Fruit fly (Drosophila melanogaster) whole organism, embryonic: ENCODE data around the gene CG7974.
A peak's percentile ranks its signal among the peaks of the same experiment; 100 is the strongest.

ENCODE experiments used
- B-H2 ChIP-seq: fragments of 200-800 bp; sonication (Bioruptor generic); optimal IDR thresholded peaks from 2 replicates; lab custom pipeline; 2018; ENCODE audit warnings: missing biosample characterization, mild to moderate bottlenecking, missing genetic modification characterization
- BEAF-32 ChIP-seq: fragments of 200-800 bp; sonication (Bioruptor generic); optimal IDR thresholded peaks from 3 replicates; lab custom pipeline; 2017; ENCODE audit warnings: missing biosample characterization, missing genetic modification characterization, mild to moderate bottlenecking, moderate library complexity, missing genetic modification reagents
- CG10267 ChIP-seq: fragments of 200-800 bp; sonication (Bioruptor generic); optimal IDR thresholded peaks from 2 replicates; lab custom pipeline; 2018; ENCODE audit warnings: missing biosample characterization, mild to moderate bottlenecking, missing genetic modification characterization, moderate library complexity
- CG10321 ChIP-seq: fragments of 200-800 bp; sonication (Bioruptor generic); IDR thresholded peaks from 2 replicates; pipeline ENCODE4 v1.3.6; 2022; ENCODE audit warnings: missing biosample characterization, missing genetic modification characterization
- CG10979 ChIP-seq: fragments of 200-800 bp; sonication (Bioruptor generic); optimal IDR thresholded peaks from 2 replicates; lab custom pipeline; 2018; ENCODE audit warnings: missing biosample characterization, mild to moderate bottlenecking, missing genetic modification characterization, moderate library complexity
- CG11247 ChIP-seq: fragments of 200-800 bp; sonication (Bioruptor generic); IDR thresholded peaks from 2 replicates; pipeline ENCODE4 v1.3.6; 2022; ENCODE audit warnings: missing biosample characterization, missing genetic modification characterization
- CG12659 ChIP-seq: fragments of 200-800 bp; sonication (Bioruptor generic); optimal IDR thresholded peaks from 3 replicates; lab custom pipeline; 2017; ENCODE audit warnings: mild to moderate bottlenecking, missing biosample characterization, missing genetic modification reagents, missing genetic modification characterization
- CG14710 ChIP-seq: fragments of 200-800 bp; sonication (Bioruptor generic); optimal IDR thresholded peaks from 3 replicates; lab custom pipeline; 2019; ENCODE audit warnings: missing biosample characterization, mild to moderate bottlenecking, missing genetic modification characterization, moderate library complexity
- CG17385 ChIP-seq: fragments of 200-800 bp; sonication (Bioruptor generic); optimal IDR thresholded peaks from 3 replicates; lab custom pipeline; 2018; ENCODE audit warnings: missing biosample characterization, mild to moderate bottlenecking, missing genetic modification characterization
- CG18262 ChIP-seq: fragments of 200-800 bp; optimal IDR thresholded peaks from 3 replicates; lab custom pipeline; 2019; ENCODE audit warnings: missing biosample characterization, mild to moderate bottlenecking, missing genetic modification characterization, moderate library complexity
- CG31365 ChIP-seq: fragments of 200-800 bp; sonication (Bioruptor generic); optimal IDR thresholded peaks from 2 replicates; lab custom pipeline; 2018; ENCODE audit warnings: missing biosample characterization, mild to moderate bottlenecking, missing genetic modification characterization
- CG32767 ChIP-seq: fragments of 200-800 bp; sonication (Bioruptor generic); IDR thresholded peaks from 2 replicates; pipeline ENCODE4 v1.3.6; 2022; ENCODE audit warnings: missing biosample characterization, missing genetic modification characterization
- CG34224 ChIP-seq: fragments of 200-800 bp; sonication (Bioruptor generic); IDR thresholded peaks from 3 replicates; pipeline ENCODE4 v1.3.6; 2022; ENCODE audit warnings: missing biosample characterization, missing genetic modification characterization; ENCODE audit not compliant: partially characterized antibody
- CG3847 ChIP-seq: fragments of 200-800 bp; sonication (Bioruptor generic); IDR thresholded peaks from 2 replicates; pipeline ENCODE4 v1.3.6; 2022; ENCODE audit warnings: missing biosample characterization, missing genetic modification characterization
- CG4328 ChIP-seq: fragments of 200-800 bp; sonication (Bioruptor generic); optimal IDR thresholded peaks from 3 replicates; lab custom pipeline; 2017; ENCODE audit warnings: missing biosample characterization, missing genetic modification reagents, missing genetic modification characterization
- CG4617 ChIP-seq: fragments of 200-800 bp; sonication (Bioruptor generic); optimal IDR thresholded peaks from 3 replicates; lab custom pipeline; 2016; ENCODE audit warnings: missing biosample characterization, missing genetic modification characterization, borderline replicate concordance
- CG8924 ChIP-seq: fragments of 200-800 bp; optimal IDR thresholded peaks from 3 replicates; lab custom pipeline; 2019; ENCODE audit warnings: missing biosample characterization, mild to moderate bottlenecking, missing genetic modification characterization, moderate library complexity
- CG9797 ChIP-seq: fragments of 200-800 bp; sonication (Bioruptor generic); optimal IDR thresholded peaks from 3 replicates; lab custom pipeline; 2018; ENCODE audit warnings: missing biosample characterization, mild to moderate bottlenecking, missing genetic modification characterization
- CkIIα-i1 ChIP-seq: fragments of 200-800 bp; sonication (Bioruptor generic); IDR thresholded peaks from 2 replicates; pipeline ENCODE4 v1.3.6; 2022; ENCODE audit warnings: missing biosample characterization, missing genetic modification characterization
- Dek ChIP-seq: fragments of 200-800 bp; sonication (Bioruptor generic); optimal IDR thresholded peaks from 3 replicates; lab custom pipeline; 2019; ENCODE audit warnings: missing biosample characterization, mild to moderate bottlenecking, missing genetic modification characterization, moderate library complexity
- Elba2 ChIP-seq: fragments of 200-800 bp; sonication (Bioruptor generic); optimal IDR thresholded peaks from 3 replicates; lab custom pipeline; 2016; ENCODE audit warnings: missing biosample characterization, missing genetic modification characterization
- Ets97D ChIP-seq: fragments of 200-800 bp; sonication (Bioruptor generic); optimal IDR thresholded peaks from 3 replicates; lab custom pipeline; 2016; ENCODE audit warnings: missing biosample characterization, missing genetic modification characterization
- Fer1 ChIP-seq: fragments of 200-800 bp; sonication (Bioruptor generic); optimal IDR thresholded peaks from 2 replicates; lab custom pipeline; 2017; ENCODE audit warnings: missing biosample characterization, mild to moderate bottlenecking, missing genetic modification characterization
- HLH54F ChIP-seq: fragments of 200-800 bp; sonication (Bioruptor generic); optimal IDR thresholded peaks from 3 replicates; lab custom pipeline; 2016; ENCODE audit warnings: missing biosample characterization, missing genetic modification characterization
- HmgZ ChIP-seq: fragments of 200-800 bp; sonication (Bioruptor generic); optimal IDR thresholded peaks from 2 replicates; lab custom pipeline; 2018; ENCODE audit warnings: missing biosample characterization, mild to moderate bottlenecking, missing genetic modification characterization
- MBD-R2 ChIP-seq: fragments of 200-800 bp; sonication (Bioruptor generic); IDR thresholded peaks from 2 replicates; pipeline ENCODE4 v1.3.6; 2022; ENCODE audit warnings: missing biosample characterization, missing genetic modification characterization
- MESR4 ChIP-seq: fragments of 200-800 bp; sonication (Bioruptor generic); optimal IDR thresholded peaks from 2 replicates; lab custom pipeline; 2018; ENCODE audit warnings: missing biosample characterization, mild to moderate bottlenecking, missing genetic modification characterization, moderate library complexity
- NC2β ChIP-seq: fragments of 200-800 bp; sonication (Bioruptor generic); optimal IDR thresholded peaks from 2 replicates; lab custom pipeline; 2016; ENCODE audit warnings: missing biosample characterization, missing genetic modification characterization
- Nf-YC ChIP-seq: fragments of 200-800 bp; optimal IDR thresholded peaks from 3 replicates; lab custom pipeline; 2019; ENCODE audit warnings: missing biosample characterization, mild to moderate bottlenecking, missing genetic modification characterization, moderate library complexity
- Scr ChIP-seq: fragments of 200-800 bp; sonication (Bioruptor generic); IDR thresholded peaks from 2 replicates; pipeline ENCODE4 v1.3.6; 2022; ENCODE audit warnings: missing biosample characterization, missing genetic modification characterization; ENCODE audit not compliant: partially characterized antibody
- Sin3A ChIP-seq: fragments of >200 bp; optimal IDR thresholded peaks from 2 replicates; lab custom pipeline; 2018
- YL-1 ChIP-seq: fragments of 200-800 bp; sonication (Bioruptor generic); optimal IDR thresholded peaks from 3 replicates; lab custom pipeline; 2017; ENCODE audit warnings: missing biosample characterization, mild to moderate bottlenecking, missing genetic modification characterization
- bbx ChIP-seq: fragments of 200-800 bp; sonication (Bioruptor generic); IDR thresholded peaks from 2 replicates; pipeline ENCODE4 v1.3.6; 2022; ENCODE audit warnings: missing biosample characterization, missing genetic modification characterization; ENCODE audit not compliant: partially characterized antibody
- bigmax ChIP-seq: fragments of 200-800 bp; sonication (Bioruptor generic); optimal IDR thresholded peaks from 2 replicates; lab custom pipeline; 2018; ENCODE audit warnings: missing biosample characterization, mild to moderate bottlenecking, missing genetic modification characterization
- chinmo ChIP-seq: fragments of 200-800 bp; sonication (Bioruptor generic); IDR thresholded peaks from 4 replicates; pipeline ENCODE4 v1.3.6; 2022; ENCODE audit warnings: missing biosample characterization, missing genetic modification characterization; ENCODE audit not compliant: partially characterized antibody
- dmrt11E ChIP-seq: fragments of 200-800 bp; sonication (Bioruptor generic); optimal IDR thresholded peaks from 3 replicates; lab custom pipeline; 2018; ENCODE audit warnings: missing biosample characterization, mild to moderate bottlenecking, missing genetic modification characterization, moderate library complexity
- hkb ChIP-seq, 2 experiments: fragments of 200-800 bp in 1 of 2; fragments of >200 bp in 1 of 2; sonication (Bioruptor generic) in 1 of 2; IDR thresholded peaks in 1 of 2; optimal IDR thresholded peaks in 1 of 2; 2 replicates each; pipeline versions ENCODE4 v1.3.6 to Lab custom; 2017 to 2022; ENCODE audit warnings: missing biosample characterization in 1 of 2, missing genetic modification characterization in 1 of 2
- lab ChIP-seq: fragments of 200-800 bp; sonication (Bioruptor generic); optimal IDR thresholded peaks from 3 replicates; lab custom pipeline; 2017; ENCODE audit warnings: missing biosample characterization, missing genetic modification characterization, mild to moderate bottlenecking, moderate library complexity, missing genetic modification reagents
- lbe ChIP-seq: fragments of 200-800 bp; sonication (Bioruptor generic); optimal IDR thresholded peaks from 2 replicates; lab custom pipeline; 2016; ENCODE audit warnings: missing biosample characterization, mild to moderate bottlenecking, missing genetic modification characterization
- nmo ChIP-seq: fragments of 200-800 bp; sonication (Bioruptor generic); optimal IDR thresholded peaks from 2 replicates; lab custom pipeline; 2018; ENCODE audit warnings: missing biosample characterization, mild to moderate bottlenecking, missing genetic modification characterization, moderate library complexity
- phol ChIP-seq: fragments of 200-800 bp; sonication (Bioruptor generic); optimal IDR thresholded peaks from 3 replicates; lab custom pipeline; 2018; ENCODE audit warnings: missing biosample characterization, mild to moderate bottlenecking, missing genetic modification characterization, moderate library complexity
- pita ChIP-seq: fragments of 200-800 bp; sonication (Bioruptor generic); optimal IDR thresholded peaks from 2 replicates; lab custom pipeline; 2017; ENCODE audit warnings: missing biosample characterization, mild to moderate bottlenecking, missing genetic modification characterization
- pzg ChIP-seq: fragments of 200-800 bp; sonication (Bioruptor generic); optimal IDR thresholded peaks from 3 replicates; lab custom pipeline; 2018; ENCODE audit warnings: missing biosample characterization, mild to moderate bottlenecking, missing genetic modification characterization, moderate library complexity
- row ChIP-seq: fragments of 200-800 bp; sonication (Bioruptor generic); IDR thresholded peaks from 3 replicates; pipeline ENCODE4 v1.3.6; 2022; ENCODE audit warnings: missing biosample characterization, missing genetic modification characterization
- unc-4 ChIP-seq: fragments of 200-800 bp; sonication (Bioruptor generic); IDR thresholded peaks from 2 replicates; pipeline ENCODE4 v1.3.6; 2022; ENCODE audit warnings: missing biosample characterization, missing genetic modification characterization; ENCODE audit not compliant: partially characterized antibody
- wek ChIP-seq: fragments of 200-800 bp; sonication (Bioruptor generic); optimal IDR thresholded peaks from 3 replicates; lab custom pipeline; 2018; ENCODE audit warnings: missing biosample characterization, mild to moderate bottlenecking, missing genetic modification characterization, moderate library complexity

Gene CG7974

DNA sequence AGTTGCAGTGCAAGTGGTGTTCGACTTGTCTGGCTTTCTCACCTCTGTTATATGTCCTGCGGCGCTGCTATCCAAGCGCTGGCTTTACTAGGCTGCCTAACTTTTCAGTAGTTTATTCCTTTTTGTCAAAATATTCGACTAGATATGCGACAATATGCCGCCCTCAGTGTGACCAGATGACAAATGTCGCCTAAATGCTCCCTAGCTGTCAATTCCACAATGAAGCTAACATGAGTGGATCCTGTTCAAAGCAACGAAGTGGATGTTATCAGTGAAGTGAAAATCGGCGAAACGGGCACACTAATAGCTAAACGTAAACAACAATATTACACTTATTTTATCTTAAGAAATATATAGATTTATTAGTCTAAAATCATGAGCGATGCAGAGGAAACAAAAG, at the start of gene CG7974, which contains the start of gene Srrm234 (continued):
- TF ChIP-seq BEAF-32 (GFP tag; lab: Kevin White, UChicago) = peak; percentile 18
- TF ChIP-seq CG31365 = no peak
- TF ChIP-seq HLH54F (GFP tag; lab: Kevin White, UChicago) = no peak
- peak; percentile 38 for TF ChIP-seq CG12659 (GFP tag; lab: Kevin White, UChicago)
- TF ChIP-seq phol (tag; lab: Kevin White, UChicago) = peak; percentile 53
- no peak for TF ChIP-seq pita
- TF ChIP-seq CG10267 (tag; lab: Kevin White, UChicago) = peak; percentile 37
- TF ChIP-seq Dek (tag; lab: Kevin White, UChicago) = no peak
- TF ChIP-seq nmo (GFP tag; lab: Kevin White, UChicago) = peak; percentile 10
- peak; percentile 20 for TF ChIP-seq HmgZ (tag; lab: Kevin White, UChicago)
- TF ChIP-seq Scr (GFP tag; lab: Robert Waterston, UW) = peak; percentile 34; the same call in 1 of the 2 replicates
- no peak for TF ChIP-seq CkIIα-i1 (GFP tag; lab: Robert Waterston, UW)
- TF ChIP-seq lab = no peak
- no peak for TF ChIP-seq hkb (optimal IDR thresholded peaks at IDR 0.05; lab: Kevin White, UChicago)
- 0 out of 2 replicates have a peak, but pooled peaks have one; percentile 25 for TF ChIP-seq hkb (GFP tag; IDR thresholded peaks at IDR 0.05; lab: Robert Waterston, UW)
- TF ChIP-seq CG3847 (GFP tag; lab: Robert Waterston, UW) = 0 out of 2 replicates have a peak, but pooled peaks have one; percentile 22
- TF ChIP-seq CG10321 (GFP tag; lab: Robert Waterston, UW) = no peak
- peak; percentile 94 for TF ChIP-seq Elba2 (GFP tag; lab: Kevin White, UChicago)
- no peak for TF ChIP-seq wek (GFP tag; lab: Kevin White, UChicago)
- 0 out of 2 replicates have a peak, but pooled peaks have one; percentile 19 for TF ChIP-seq unc-4 (GFP tag; lab: Robert Waterston, UW)
- peak; percentile 9 for TF ChIP-seq CG8924 (tag; lab: Kevin White, UChicago)
- peak; percentile 85 for TF ChIP-seq pzg (GFP tag; lab: Kevin White, UChicago)
- peak; percentile 6 for TF ChIP-seq CG10979 (tag; lab: Kevin White, UChicago)
- peak; percentile 32; the same call in 1 of the 2 replicates for TF ChIP-seq bbx
- peak; percentile 12 for TF ChIP-seq Fer1 (GFP tag; lab: Kevin White, UChicago)
- no peak for TF ChIP-seq CG18262 (tag; lab: Kevin White, UChicago)
- no peak for TF ChIP-seq CG17385 (GFP tag; lab: Kevin White, UChicago)
- TF ChIP-seq YL-1 (GFP tag; lab: Kevin White, UChicago) = peak; percentile 66
- TF ChIP-seq NC2β = peak; percentile 14
- TF ChIP-seq Ets97D = peak; percentile 58
- TF ChIP-seq MBD-R2 (GFP tag; lab: Robert Waterston, UW) = peak; percentile 93
- peak; percentile 78 for TF ChIP-seq CG4617 (GFP tag; lab: Kevin White, UChicago)
- TF ChIP-seq CG14710 (tag; lab: Kevin White, UChicago) = peak; percentile 49
- peak; percentile 84 for TF ChIP-seq MESR4 (GFP tag; lab: Kevin White, UChicago)
- TF ChIP-seq CG9797 (GFP tag; lab: Kevin White, UChicago) = peak; percentile 93
- TF ChIP-seq CG11247 = no peak
- TF ChIP-seq Nf-YC (tag; lab: Kevin White, UChicago) = peak; percentile 13
- no peak for TF ChIP-seq B-H2 (GFP tag; lab: Kevin White, UChicago)
- TF ChIP-seq row (GFP tag; lab: Robert Waterston, UW) = peak; percentile 29; the same call in 1 of the 3 replicates
- peak; percentile 46 for TF ChIP-seq bigmax (GFP tag; lab: Kevin White, UChicago)
- TF ChIP-seq CG32767 = no peak
- TF ChIP-seq dmrt11E (tag; lab: Kevin White, UChicago) = no peak
- TF ChIP-seq chinmo = 0 out of 4 replicates have a peak, but pooled peaks have one; percentile 5
- peak; percentile 31 for TF ChIP-seq lbe (GFP tag; lab: Kevin White, UChicago)
- TF ChIP-seq CG4328 (GFP tag; lab: Kevin White, UChicago) = no peak
- peak; percentile 50 for TF ChIP-seq Sin3A (lab: Kevin White, UChicago)
- peak; percentile 36; the same call in 1 of the 3 replicates for TF ChIP-seq CG34224
